Worm (Caenorhabditis elegans) whole organism, midembryonic: ENCODE measurements around the gene lpd-9.

Experiments
- T22C8.4 ChIP-seq: fragments of 200-800 bp; sonication (Bioruptor generic); IDR thresholded peaks from 2 replicates; pipeline ENCODE4 v1.3.6; 2022; ENCODE audit warnings: missing genetic modification characterization, missing compliant biosample characterization
- cog-1 ChIP-seq: sonication (generic microtip); optimal IDR thresholded peaks from 2 replicates; lab custom pipeline; 2016; ENCODE audit warnings: missing genetic modification characterization, missing compliant biosample characterization
- klf-2 ChIP-seq: fragments of 200-800 bp; sonication (Bioruptor generic); conservative IDR thresholded peaks from 2 replicates; pipeline ENCODE4 v1.3.6; 2022; ENCODE audit warnings: missing genetic modification reagents, missing genetic modification characterization, missing compliant biosample characterization
- tab-1 ChIP-seq: fragments of 200-800 bp; sonication (Bioruptor generic); IDR thresholded peaks from 2 replicates; pipeline ENCODE4 v1.3.6; 2022; ENCODE audit warnings: missing genetic modification characterization, missing compliant biosample characterization
- ztf-23 ChIP-seq: fragments of 200-800 bp; sonication (Bioruptor generic); IDR thresholded peaks from 2 replicates; pipeline ENCODE4 v1.3.6; 2022; ENCODE audit warnings: missing genetic modification reagents, missing genetic modification characterization, missing compliant biosample characterization
- ztf-29 ChIP-seq: fragments of 200-800 bp; sonication (Bioruptor generic); IDR thresholded peaks from 2 replicates; pipeline ENCODE4 v1.3.6; 2022; ENCODE audit warnings: missing genetic modification reagents, missing genetic modification characterization, missing compliant biosample characterization

DNA sequence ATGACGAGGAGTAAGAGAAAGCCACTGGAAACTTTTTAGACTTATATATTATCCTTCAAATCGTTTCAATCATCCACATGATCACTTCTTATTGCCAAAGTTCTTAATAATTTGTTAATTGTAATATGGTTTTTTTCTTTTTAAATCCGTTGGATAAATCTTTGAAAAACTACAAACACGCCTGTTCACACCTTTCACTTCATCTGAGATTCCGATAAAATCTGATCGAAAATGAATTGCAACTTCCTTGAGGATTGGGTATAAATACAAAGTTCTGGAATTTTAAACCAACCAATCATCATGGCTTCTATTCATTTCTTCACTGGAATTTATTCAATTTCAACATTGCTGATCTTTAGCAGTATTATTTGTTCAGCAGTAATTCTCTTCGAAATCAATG, 18.5 kb upstream of the lpd-9 start, which contains the start of gene col-152:
- TF ChIP-seq ztf-23 (GFP tag; lab: Robert Waterston, UW) (no peak), T22C8.4 (no peak), klf-2 (GFP tag; lab: Robert Waterston, UW) (no peak), cog-1 (tag; lab: Kevin White, UChicago) (no peak), ztf-29 (GFP tag; lab: Robert Waterston, UW) (no peak), tab-1 (GFP tag; lab: Robert Waterston, UW) (no peak)
